Fruit fly (Drosophila melanogaster): ENCODE data around the gene Elp1.

The Elp1 gene

dm6 chr3R:11688055-11688454 lies 37.3 kb downstream of the Elp1 start, which contains the start of gene CG6834 (continued):
- TF ChIP-seq CG9215 (GFP tag; IDR thresholded peaks at IDR 0.05): no peak
- TF ChIP-seq CG7839 (tag; optimal IDR thresholded peaks at IDR 0.05): no peak
- no peak for TF ChIP-seq pan (optimal IDR thresholded peaks at IDR 0.05)
- no peak for TF ChIP-seq pan (GFP tag; optimal IDR thresholded peaks at IDR 0.05 in 1 of 2, IDR thresholded peaks at IDR 0.05 in 1 of 2)
- TF ChIP-seq CG12219 (GFP tag; optimal IDR thresholded peaks at IDR 0.05): peak; percentile 28
- no peak for TF ChIP-seq CG34224 (GFP tag; IDR thresholded peaks at IDR 0.05; ENCODE audit: partially characterized antibody)
- no peak for TF ChIP-seq CG13894 (tag; optimal IDR thresholded peaks at IDR 0.05)
- TF ChIP-seq Hmx (GFP tag; optimal IDR thresholded peaks at IDR 0.05): no peak
- TF ChIP-seq hb (GFP tag; IDR thresholded peaks at IDR 0.05; ENCODE audit: partially characterized antibody): no peak
- TF ChIP-seq amos (GFP tag; IDR thresholded peaks at IDR 0.05; ENCODE audit: partially characterized antibody): peak; percentile 25; the same call in 1 of the 2 replicates
- TF ChIP-seq CG13123 (GFP tag; optimal IDR thresholded peaks at IDR 0.05): no peak
- TF ChIP-seq CG5953 (GFP tag; IDR thresholded peaks at IDR 0.05): no peak
- TF ChIP-seq crol (GFP tag; IDR thresholded peaks at IDR 0.05): no peak
- peak; percentile 62 for TF ChIP-seq CrebB (tag; optimal IDR thresholded peaks at IDR 0.05)
- TF ChIP-seq Lhr (GFP tag; optimal IDR thresholded peaks at IDR 0.05): no peak
- no peak for TF ChIP-seq Poxn (GFP tag; IDR thresholded peaks at IDR 0.05)
- TF ChIP-seq CkIIα-i1 (GFP tag; IDR thresholded peaks at IDR 0.05): no peak
- no peak for TF ChIP-seq CG14667 (GFP tag; IDR thresholded peaks at IDR 0.05)
- TF ChIP-seq H15 (GFP tag; IDR thresholded peaks at IDR 0.05): no peak
- no peak for TF ChIP-seq fd102C (GFP tag; optimal IDR thresholded peaks at IDR 0.05)
- TF ChIP-seq gfzf (GFP tag; optimal IDR thresholded peaks at IDR 0.05): no peak
- no peak for TF ChIP-seq Lpt (GFP tag; optimal IDR thresholded peaks at IDR 0.05)
- TF ChIP-seq CG4328 (GFP tag; optimal IDR thresholded peaks at IDR 0.05): no peak
- TF ChIP-seq sc (optimal IDR thresholded peaks at IDR 0.05): no peak
- no peak for TF ChIP-seq sc (GFP tag; optimal IDR thresholded peaks at IDR 0.05)
- no peak for TF ChIP-seq Dll (GFP tag; IDR thresholded peaks at IDR 0.05; ENCODE audit: partially characterized antibody)
- TF ChIP-seq Ets65A (GFP tag): no peak
- TF ChIP-seq cg (GFP tag; optimal IDR thresholded peaks at IDR 0.05): no peak
- no peak for TF ChIP-seq HHEX (GFP tag; optimal IDR thresholded peaks at IDR 0.05)
- no peak for TF ChIP-seq lmd (GFP tag; IDR thresholded peaks at IDR 0.05)
- no peak for TF ChIP-seq CG10565 (GFP tag; optimal IDR thresholded peaks at IDR 0.05)
- TF ChIP-seq Nf-YC (tag; optimal IDR thresholded peaks at IDR 0.05): peak; percentile 34
- no peak for TF ChIP-seq CG4360 (GFP tag; IDR thresholded peaks at IDR 0.05)
- TF ChIP-seq CG3163 (GFP tag; optimal IDR thresholded peaks at IDR 0.05): no peak
- no peak for TF ChIP-seq Eip74EF (GFP tag; optimal IDR thresholded peaks at IDR 0.05)
- TF ChIP-seq CG4404 (GFP tag; IDR thresholded peaks at IDR 0.05): no peak
- no peak for TF ChIP-seq CG9932 (GFP tag; IDR thresholded peaks at IDR 0.05)
- TF ChIP-seq CG6791 (GFP tag; IDR thresholded peaks at IDR 0.05; ENCODE audit: partially characterized antibody): no peak
- TF ChIP-seq CG18764 (GFP tag; optimal IDR thresholded peaks at IDR 0.05): no peak
- no peak for TF ChIP-seq CG8281 (tag; optimal IDR thresholded peaks at IDR 0.05)
- TF ChIP-seq CG1647 (GFP tag; optimal IDR thresholded peaks at IDR 0.05): no peak
- TF ChIP-seq CG8359 (GFP tag; optimal IDR thresholded peaks at IDR 0.05; ENCODE audit: borderline replicate concordance): no peak
- peak; percentile 34 for TF ChIP-seq CG2678 (tag; optimal IDR thresholded peaks at IDR 0.05)
- no peak for TF ChIP-seq CG10979 (tag; optimal IDR thresholded peaks at IDR 0.05)
- no peak for TF ChIP-seq CG1529 (GFP tag; optimal IDR thresholded peaks at IDR 0.05)
- no peak for TF ChIP-seq vfl (GFP tag; optimal IDR thresholded peaks at IDR 0.05)
- TF ChIP-seq Blimp-1 (GFP tag; optimal IDR thresholded peaks at IDR 0.05): no peak
- TF ChIP-seq H2.0 (GFP tag; IDR thresholded peaks at IDR 0.05): no peak
- no peak for TF ChIP-seq CG12769 (tag; optimal IDR thresholded peaks at IDR 0.05)
- no peak for TF ChIP-seq peb (GFP tag; IDR thresholded peaks at IDR 0.05)
- TF ChIP-seq Side (GFP tag; optimal IDR thresholded peaks at IDR 0.05): no peak
- TF ChIP-seq Pdp1 (GFP tag; optimal IDR thresholded peaks at IDR 0.05): peak in 1 of 2 experiments; percentile 90
